Worm (Caenorhabditis elegans) whole organism, midembryonic: ENCODE results near the gene W05E10.2.

Source experiments
- T22C8.4 ChIP-seq: fragments of 200-800 bp; sonication (Bioruptor generic); IDR thresholded peaks from 2 replicates; pipeline ENCODE4 v1.3.6; 2022; ENCODE audit warnings: missing genetic modification characterization, missing compliant biosample characterization
- cog-1 ChIP-seq: sonication (generic microtip); optimal IDR thresholded peaks from 2 replicates; lab custom pipeline; 2016; ENCODE audit warnings: missing genetic modification characterization, missing compliant biosample characterization
- flt-1 ChIP-seq: fragments of 200-800 bp; sonication (Bioruptor generic); IDR thresholded peaks from 2 replicates; pipeline ENCODE4 v1.3.6; 2022; ENCODE audit warnings: missing genetic modification characterization, missing compliant biosample characterization
- klf-2 ChIP-seq: fragments of 200-800 bp; sonication (Bioruptor generic); conservative IDR thresholded peaks from 2 replicates; pipeline ENCODE4 v1.3.6; 2022; ENCODE audit warnings: missing genetic modification reagents, missing genetic modification characterization, missing compliant biosample characterization
- ref-1 ChIP-seq: fragments of 200-800 bp; sonication (Bioruptor generic); conservative IDR thresholded peaks from 2 replicates; pipeline ENCODE4 v1.3.6; 2022; ENCODE audit warnings: missing genetic modification reagents, missing genetic modification characterization, missing compliant biosample characterization
- ztf-23 ChIP-seq: fragments of 200-800 bp; sonication (Bioruptor generic); IDR thresholded peaks from 2 replicates; pipeline ENCODE4 v1.3.6; 2022; ENCODE audit warnings: missing genetic modification reagents, missing genetic modification characterization, missing compliant biosample characterization
- ztf-29 ChIP-seq: fragments of 200-800 bp; sonication (Bioruptor generic); IDR thresholded peaks from 2 replicates; pipeline ENCODE4 v1.3.6; 2022; ENCODE audit warnings: missing genetic modification reagents, missing genetic modification characterization, missing compliant biosample characterization

- TF ChIP-seq cog-1 (no peak), ztf-29 (GFP tag; lab: Robert Waterston, UW) (no peak), flt-1 (GFP tag; lab: Robert Waterston, UW) (no peak), ref-1 (GFP tag; lab: Robert Waterston, UW) (no peak), T22C8.4 (GFP tag; lab: Robert Waterston, UW) (no peak), ztf-23 (GFP tag; lab: Robert Waterston, UW) (no peak), klf-2 (no peak)
These were observed 8.6 kb downstream of the W05E10.2 start, which contains the start of gene W05E10.5 for ce11 chrV:11695597-11695996.
